Fruit fly (Drosophila melanogaster): ENCODE data around the gene miple2.

miple2 gene

dm6 chr3L:267618-268017 lies 3.4 kb upstream of the miple2 start:
- TF ChIP-seq CG6808 (GFP tag; optimal IDR thresholded peaks at IDR 0.05): no peak
- TF ChIP-seq Eip78C (GFP tag): peak; percentile 60
- no peak for TF ChIP-seq ss (GFP tag; optimal IDR thresholded peaks at IDR 0.05)
- no peak for TF ChIP-seq fd59A (GFP tag; optimal IDR thresholded peaks at IDR 0.05)
- TF ChIP-seq eg (GFP tag; IDR thresholded peaks at IDR 0.05): 0 out of 3 replicates have a peak, but pooled peaks have one; percentile 16

dm6 chr3L:271501-272249 lies 675 bp downstream of the miple2 start:
- TF ChIP-seq fd59A (GFP tag; optimal IDR thresholded peaks at IDR 0.05) (no peak), CG11902 (GFP tag; optimal IDR thresholded peaks at IDR 0.05) (no peak), CG4318 (GFP tag; optimal IDR thresholded peaks at IDR 0.05) (no peak), CG1621 (tag; optimal IDR thresholded peaks at IDR 0.05) (peak; percentile 52), dsx (GFP tag; optimal IDR thresholded peaks at IDR 0.05; ENCODE audit: poor library complexity, severe bottlenecking) (no peak), Blimp-1 (GFP tag; optimal IDR thresholded peaks at IDR 0.05) (no peak), CG6792 (GFP tag; optimal IDR thresholded peaks at IDR 0.05) (no peak), CG15336 (GFP tag; IDR thresholded peaks at IDR 0.05) (no peak), CG8632 (GFP tag; optimal IDR thresholded peaks at IDR 0.05) (no peak), Hr4 (GFP tag; optimal IDR thresholded peaks at IDR 0.05) (no peak), CG6276 (GFP tag; optimal IDR thresholded peaks at IDR 0.05) (no peak), CG10631 (GFP tag; optimal IDR thresholded peaks at IDR 0.05) (no peak), Ets96B (tag; optimal IDR thresholded peaks at IDR 0.05) (no peak), Gug (GFP tag; IDR thresholded peaks at IDR 0.05) (no peak), Eip75B (GFP tag; optimal IDR thresholded peaks at IDR 0.05) (no peak), eg (GFP tag; IDR thresholded peaks at IDR 0.05) (peak; percentile 46; the same call in 2 of the 3 replicates), fd85E (GFP tag; optimal IDR thresholded peaks at IDR 0.05) (no peak), CG10669 (GFP tag; optimal IDR thresholded peaks at IDR 0.05) (no peak), net (GFP tag; optimal IDR thresholded peaks at IDR 0.05) (no peak), Eip78C (GFP tag) (no peak), CG9139 (GFP tag; optimal IDR thresholded peaks at IDR 0.05) (peak; percentile 56), CG6808 (GFP tag; optimal IDR thresholded peaks at IDR 0.05) (no peak), CG3919 (GFP tag; optimal IDR thresholded peaks at IDR 0.05) (no peak), CG11294 (GFP tag; IDR thresholded peaks at IDR 0.05) (no peak), CG32006 (GFP tag; optimal IDR thresholded peaks at IDR 0.05) (no peak), Sox102F (GFP tag; optimal IDR thresholded peaks at IDR 0.05) (no peak), Eip93F (GFP tag; optimal IDR thresholded peaks at IDR 0.05) (peak; percentile 17), Ets21C (GFP tag; optimal IDR thresholded peaks at IDR 0.05) (no peak), Smox (GFP tag; optimal IDR thresholded peaks at IDR 0.05) (no peak), CG6163 (GFP tag; IDR thresholded peaks at IDR 0.05) (peak; percentile 47; the same call in 1 of the 3 replicates), Hr38 (GFP tag; optimal IDR thresholded peaks at IDR 0.05) (no peak), lz (GFP tag; optimal IDR thresholded peaks at IDR 0.05) (no peak), Met (GFP tag; optimal IDR thresholded peaks at IDR 0.05) (no peak), CG6854 (GFP tag; optimal IDR thresholded peaks at IDR 0.05) (peak; percentile 76), Hr39 (GFP tag; optimal IDR thresholded peaks at IDR 0.05) (no peak), pdm3 (GFP tag; optimal IDR thresholded peaks at IDR 0.05) (no peak), CG8319 (GFP tag; optimal IDR thresholded peaks at IDR 0.05) (no peak), achi (GFP tag; optimal IDR thresholded peaks at IDR 0.05) (no peak), CG3032 (tag; optimal IDR thresholded peaks at IDR 0.05) (no peak), Sox15 (GFP tag; optimal IDR thresholded peaks at IDR 0.05) (no peak), vri (GFP tag; optimal IDR thresholded peaks at IDR 0.05) (peak; percentile 8), topi (GFP tag; optimal IDR thresholded peaks at IDR 0.05) (no peak), cyc (GFP tag; optimal IDR thresholded peaks at IDR 0.05) (no peak), CG8119 (GFP tag; IDR thresholded peaks at IDR 0.05) (peak; percentile 29; the same call in 1 of the 3 replicates), svp (GFP tag) (peak; percentile 95), dac (GFP tag; optimal IDR thresholded peaks at IDR 0.05) (no peak), acj6 (GFP tag; optimal IDR thresholded peaks at IDR 0.05) (no peak), ss (GFP tag; optimal IDR thresholded peaks at IDR 0.05) (peak; percentile 2 to 8), fkh (GFP tag; optimal IDR thresholded peaks at IDR 0.05) (no peak)
